Fruit fly (Drosophila melanogaster) whole organism, adult: ENCODE results near the gene PolZ2.

Experiments
- CG11617 ChIP-seq: fragments of 200-800 bp; sonication (Bioruptor generic); optimal IDR thresholded peaks from 2 replicates; lab custom pipeline; 2017; ENCODE audit warnings: mild to moderate bottlenecking, missing biosample characterization, missing genetic modification reagents, missing genetic modification characterization
- CG12768 ChIP-seq: fragments of 200-800 bp; sonication (Bioruptor generic); optimal IDR thresholded peaks from 2 replicates; lab custom pipeline; 2017; ENCODE audit warnings: missing biosample characterization, missing genetic modification characterization, mild to moderate bottlenecking, moderate library complexity, missing genetic modification reagents
- CG14711 ChIP-seq: fragments of 200-800 bp; sonication (Bioruptor generic); optimal IDR thresholded peaks from 2 replicates; lab custom pipeline; 2018; ENCODE audit warnings: missing biosample characterization, mild to moderate bottlenecking, missing genetic modification characterization, moderate library complexity
- CG1620 ChIP-seq: fragments of 200-800 bp; sonication (Bioruptor generic); optimal IDR thresholded peaks from 2 replicates; lab custom pipeline; 2016; ENCODE audit warnings: missing biosample characterization, missing genetic modification characterization
- CG33017 ChIP-seq: fragments of 200-800 bp; sonication (Bioruptor generic); optimal IDR thresholded peaks from 2 replicates; lab custom pipeline; 2018; ENCODE audit warnings: missing biosample characterization, mild to moderate bottlenecking, missing genetic modification characterization, moderate library complexity
- CG5204 ChIP-seq: fragments of 200-800 bp; sonication (Bioruptor generic); optimal IDR thresholded peaks from 2 replicates; lab custom pipeline; 2016; ENCODE audit warnings: missing biosample characterization, missing genetic modification characterization
- CG7045 ChIP-seq: fragments of 200-800 bp; sonication (Bioruptor generic); optimal IDR thresholded peaks from 2 replicates; lab custom pipeline; 2017; ENCODE audit warnings: missing biosample characterization, mild to moderate bottlenecking, missing genetic modification characterization
- CG7101 ChIP-seq: fragments of 200-800 bp; sonication (Bioruptor generic); optimal IDR thresholded peaks from 2 replicates; lab custom pipeline; 2018; ENCODE audit warnings: missing biosample characterization, mild to moderate bottlenecking, missing genetic modification characterization, moderate library complexity
- Crg-1 ChIP-seq: fragments of 200-800 bp; sonication (Bioruptor generic); optimal IDR thresholded peaks from 2 replicates; lab custom pipeline; 2016; ENCODE audit warnings: missing biosample characterization, missing genetic modification characterization
- Mnt ChIP-seq: fragments of 200-800 bp; sonication (Bioruptor generic); optimal IDR thresholded peaks from 2 replicates; lab custom pipeline; 2016; ENCODE audit warnings: missing biosample characterization, mild to moderate bottlenecking, missing genetic modification characterization
- kay ChIP-seq: fragments of 200-800 bp; sonication (Bioruptor generic); peaks from one replicate; lab custom pipeline; 2016; ENCODE audit warnings: missing biosample characterization, missing genetic modification characterization, borderline replicate concordance
- ovo ChIP-seq: fragments of 200-800 bp; sonication (Bioruptor generic); optimal IDR thresholded peaks from 2 replicates; lab custom pipeline; 2016; ENCODE audit warnings: missing biosample characterization, missing genetic modification characterization
- pad ChIP-seq: fragments of 200-800 bp; sonication (Bioruptor generic); optimal IDR thresholded peaks from 3 replicates; lab custom pipeline; 2017; ENCODE audit warnings: missing biosample characterization, missing genetic modification characterization, mild to moderate bottlenecking, moderate library complexity, missing genetic modification reagents

- TF ChIP-seq CG5204 (GFP tag; lab: Kevin White, UChicago) (no peak), CG14711 (tag; lab: Kevin White, UChicago) (no peak), ovo (GFP tag; lab: Kevin White, UChicago) (no peak), kay (GFP tag; lab: Kevin White, UChicago) (no peak), CG11617 (GFP tag; lab: Kevin White, UChicago) (no peak), Crg-1 (no peak), CG12768 (GFP tag; lab: Kevin White, UChicago) (no peak), CG1620 (no peak), CG7045 (GFP tag; lab: Kevin White, UChicago) (no peak), CG33017 (tag; lab: Kevin White, UChicago) (no peak), CG7101 (no peak), pad (GFP tag; lab: Kevin White, UChicago) (no peak), Mnt (GFP tag; lab: Kevin White, UChicago) (no peak)
Measured at dm6 chr3R:5611733-5612132, 23.1 kb downstream of the PolZ2 start.
